Fruit fly (Drosophila melanogaster) Kc167 (cell line): ENCODE measurements around the gene spdi.

ENCODE experiments used
- h ChIP-seq: fragments of >200 bp; optimal IDR thresholded peaks from 3 replicates; lab custom pipeline; 2018; ENCODE audit warnings: missing external identifiers
- psq ChIP-seq: fragments of >200 bp; optimal IDR thresholded peaks from 2 replicates; lab custom pipeline; 2017; ENCODE audit warnings: missing external identifiers

DNA sequence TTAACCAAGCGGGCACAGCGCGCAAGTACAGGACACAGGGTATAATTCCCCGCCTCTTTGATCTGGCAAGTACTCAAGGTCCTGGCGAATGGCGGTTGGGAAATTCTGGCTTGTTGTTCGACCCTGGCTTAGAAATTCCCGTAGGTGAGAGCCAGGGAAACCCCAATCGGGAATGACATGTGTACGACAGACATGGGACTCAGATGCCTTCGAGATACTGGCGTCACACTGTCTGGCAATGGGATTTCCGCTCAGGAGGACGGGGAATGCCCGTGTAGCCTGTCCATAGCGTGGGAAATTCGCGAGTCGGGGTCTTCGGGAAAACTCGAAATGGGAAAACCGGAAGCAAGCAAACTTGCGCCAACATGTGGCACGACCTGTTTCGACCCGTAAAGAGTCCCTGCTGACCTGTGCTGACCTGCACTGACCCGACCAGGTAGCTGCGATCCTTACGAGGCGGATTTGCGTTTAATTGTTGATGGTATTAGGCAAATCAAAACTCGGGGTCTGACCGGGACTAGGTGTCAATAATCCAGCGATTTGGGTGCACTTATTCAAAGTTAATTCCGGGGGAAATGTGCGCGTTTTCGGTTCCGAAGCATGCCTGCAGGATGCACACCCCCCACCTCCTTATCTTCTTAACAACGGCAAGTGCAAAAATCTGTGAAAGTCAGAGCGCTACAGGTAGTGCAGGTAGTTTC, 27.3 kb downstream of the spdi start:
- TF ChIP-seq psq (lab: Kevin White, UChicago) = no peak
- TF ChIP-seq h (lab: Kevin White, UChicago) = no peak
